Worm (Caenorhabditis elegans) whole organism, L3 larva: Measurements from ENCODE around the gene F35A5.1.

Experiments
- ceh-16 ChIP-seq: sonication (generic microtip); optimal IDR thresholded peaks from 2 replicates; lab custom pipeline; 2017; ENCODE audit warnings: missing biosample characterization, missing genetic modification characterization
- ceh-28 ChIP-seq: fragments of 150-350 bp; optimal IDR thresholded peaks from 2 replicates; lab custom pipeline; 2014; ENCODE audit warnings: missing biosample characterization, missing genetic modification reagents, missing genetic modification characterization
- daf-12 ChIP-seq: fragments of 150-350 bp; optimal IDR thresholded peaks from 2 replicates; lab custom pipeline; 2014; ENCODE audit warnings: missing biosample characterization, missing genetic modification reagents, missing genetic modification characterization
- egl-27 ChIP-seq: sonication (generic microtip); optimal IDR thresholded peaks from 4 replicates; lab custom pipeline; 2017; ENCODE audit warnings: missing biosample characterization, missing genetic modification reagents, missing genetic modification characterization
- nhr-237 ChIP-seq: fragments of 150-350 bp; optimal IDR thresholded peaks from 2 replicates; lab custom pipeline; 2014; ENCODE audit warnings: missing biosample characterization, missing genetic modification characterization
- pha-4 ChIP-seq: fragments of 150-350 bp; optimal IDR thresholded peaks from 2 replicates; lab custom pipeline; 2014; ENCODE audit warnings: missing biosample characterization, missing genetic modification reagents, missing genetic modification characterization
- sea-2 ChIP-seq: fragments of 150-350 bp; sonication (generic microtip); optimal IDR thresholded peaks from 4 replicates; lab custom pipeline; 2014; ENCODE audit warnings: missing biosample characterization, missing genetic modification reagents, missing genetic modification characterization
- snpc-4 ChIP-seq: fragments of 150-350 bp; optimal IDR thresholded peaks from 2 replicates; lab custom pipeline; 2014; ENCODE audit warnings: missing biosample characterization, missing genetic modification characterization
- unc-39 ChIP-seq: sonication (generic microtip); optimal IDR thresholded peaks from 4 replicates; lab custom pipeline; 2017; ENCODE audit warnings: missing biosample characterization, missing genetic modification characterization
- unc-62 ChIP-seq: fragments of 150-350 bp; sonication (generic microtip); optimal IDR thresholded peaks from 4 replicates; lab custom pipeline; 2014; ENCODE audit warnings: missing biosample characterization, missing genetic modification reagents, missing genetic modification characterization
- ztf-4 ChIP-seq: fragments of 150-350 bp; optimal IDR thresholded peaks from 2 replicates; lab custom pipeline; 2014; ENCODE audit warnings: missing biosample characterization, missing genetic modification characterization

DNA sequence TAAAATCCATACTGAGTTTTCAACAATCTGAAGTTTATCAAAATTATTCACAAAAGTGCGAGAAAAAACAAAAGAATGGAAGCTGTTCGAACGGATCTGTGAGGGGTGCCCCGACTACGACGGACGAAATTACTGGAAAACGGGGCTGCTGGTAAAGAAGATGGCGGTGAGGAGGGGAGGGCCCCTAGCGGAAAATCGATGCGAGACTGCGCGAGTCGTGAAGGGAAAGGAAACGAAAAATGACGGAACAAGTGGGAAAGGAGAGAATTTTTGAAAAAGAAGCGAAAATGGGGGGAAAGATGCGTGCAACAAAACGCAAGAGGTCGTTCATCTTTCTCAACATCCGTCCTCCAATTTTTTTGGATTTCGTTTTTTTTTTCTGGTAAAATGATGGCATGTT, 4.5 kb upstream of the F35A5.1 start:
- TF ChIP-seq nhr-237 (no peak), daf-12 (tag; lab: Kevin White, UChicago) (no peak), unc-62 (GFP tag; lab: Kevin White, UChicago) (no peak), egl-27 (tag; lab: Kevin White, UChicago) (no peak), ztf-4 (no peak), pha-4 (no peak), sea-2 (GFP tag; lab: Kevin White, UChicago) (no peak), snpc-4 (no peak), ceh-28 (no peak), unc-39 (tag; lab: Kevin White, UChicago) (no peak), ceh-16 (tag; lab: Kevin White, UChicago) (no peak)
